Worm (Caenorhabditis elegans) whole organism, young adult: ENCODE data around the gene tbc-3.

Source experiments
- B0019.2 ChIP-seq: fragments of 200-800 bp; sonication (Bioruptor generic); conservative IDR thresholded peaks from 2 replicates; pipeline ENCODE4 v1.3.6; 2022; ENCODE audit warnings: missing genetic modification reagents, missing genetic modification characterization, missing compliant biosample characterization
- B0035.1 ChIP-seq: sonication (generic microtip); optimal IDR thresholded peaks from 2 replicates; lab custom pipeline; 2016; ENCODE audit warnings: missing genetic modification characterization, mild to moderate bottlenecking, missing compliant biosample characterization, missing genotype, missing genetic modification reagents
- B0261.1 ChIP-seq: sonication (generic microtip); optimal IDR thresholded peaks from 2 replicates; lab custom pipeline; 2016; ENCODE audit warnings: mild to moderate bottlenecking, missing genetic modification characterization, moderate library complexity, missing compliant biosample characterization
- C17E4.6 ChIP-seq: fragments of 200-800 bp; sonication (Bioruptor generic); IDR thresholded peaks from 2 replicates; pipeline ENCODE4 v1.3.6; 2022; ENCODE audit warnings: missing genetic modification reagents, missing genetic modification characterization, missing compliant biosample characterization
- D2030.7 ChIP-seq: fragments of 200-800 bp; sonication (Bioruptor generic); IDR thresholded peaks from 2 replicates; pipeline ENCODE4 v1.3.6; 2022; ENCODE audit warnings: missing genetic modification reagents, missing genetic modification characterization, missing compliant biosample characterization
- F37B4.10 ChIP-seq: fragments of 200-800 bp; sonication (Bioruptor generic); IDR thresholded peaks from 2 replicates; pipeline ENCODE4 v1.3.6; 2022; ENCODE audit warnings: missing genetic modification characterization, missing compliant biosample characterization
- F49E8.2 ChIP-seq: sonication (generic microtip); optimal IDR thresholded peaks from 3 replicates; lab custom pipeline; 2017; ENCODE audit warnings: missing genetic modification characterization, mild to moderate bottlenecking, missing compliant biosample characterization, antibody characterized with exemption, moderate library complexity; ENCODE audit not compliant: insufficient read depth
- F57A8.1 ChIP-seq: fragments of 200-800 bp; sonication (Bioruptor generic); optimal IDR thresholded peaks from 2 replicates; lab custom pipeline; 2018; ENCODE audit warnings: mild to moderate bottlenecking, missing genetic modification characterization, moderate library complexity, missing compliant biosample characterization
- T07F8.4 ChIP-seq: sonication (generic microtip); optimal IDR thresholded peaks from 2 replicates; lab custom pipeline; 2016; ENCODE audit warnings: mild to moderate bottlenecking, missing genetic modification characterization, moderate library complexity, missing compliant biosample characterization
- T26A5.8 ChIP-seq: sonication (generic microtip); optimal IDR thresholded peaks from 2 replicates; lab custom pipeline; 2016; ENCODE audit warnings: missing genetic modification characterization, missing compliant biosample characterization
- Y67H2A.10 ChIP-seq: fragments of 200-800 bp; sonication (Bioruptor generic); conservative IDR thresholded peaks from 2 replicates; pipeline ENCODE4 v1.3.6; 2022; ENCODE audit warnings: missing genetic modification reagents, missing genetic modification characterization, missing compliant biosample characterization
- aptf-3 ChIP-seq: fragments of 200-800 bp; sonication (Bioruptor generic); IDR thresholded peaks from 2 replicates; pipeline ENCODE4 v1.3.6; 2022; ENCODE audit warnings: missing genetic modification characterization, missing compliant biosample characterization
- athp-1 ChIP-seq: sonication (generic microtip); optimal IDR thresholded peaks from 2 replicates; lab custom pipeline; 2017; ENCODE audit warnings: mild to moderate bottlenecking, missing genetic modification characterization, missing compliant biosample characterization
- ceh-100 ChIP-seq: fragments of 200-800 bp; sonication (Bioruptor generic); IDR thresholded peaks from 2 replicates; pipeline ENCODE4 v1.3.6; 2022; ENCODE audit warnings: missing genetic modification reagents, missing genetic modification characterization, missing compliant biosample characterization
- chd-7 ChIP-seq: sonication (generic microtip); optimal IDR thresholded peaks from 2 replicates; lab custom pipeline; 2016; ENCODE audit warnings: mild to moderate bottlenecking, missing genetic modification characterization, moderate library complexity, missing compliant biosample characterization
- dox-1 ChIP-seq: fragments of 200-800 bp; sonication (Bioruptor generic); IDR thresholded peaks from 2 replicates; pipeline ENCODE4 v1.3.6; 2022; ENCODE audit warnings: missing genetic modification reagents, missing genetic modification characterization, missing compliant biosample characterization
- dpff-1 ChIP-seq: sonication (generic microtip); optimal IDR thresholded peaks from 2 replicates; lab custom pipeline; 2017; ENCODE audit warnings: mild to moderate bottlenecking, missing genetic modification characterization, missing compliant biosample characterization
- efl-1 ChIP-seq: fragments of 150-350 bp; optimal IDR thresholded peaks from 2 replicates; lab custom pipeline; 2014; ENCODE audit warnings: missing biosample characterization, missing genetic modification reagents, missing genetic modification characterization
- egrh-3 ChIP-seq: fragments of 200-800 bp; sonication (Bioruptor generic); IDR thresholded peaks from 2 replicates; pipeline ENCODE4 v1.3.6; 2022; ENCODE audit warnings: missing genetic modification reagents, missing genetic modification characterization, missing compliant biosample characterization
- ekl-4 ChIP-seq: fragments of 200-800 bp; sonication (Bioruptor generic); IDR thresholded peaks from 2 replicates; pipeline ENCODE4 v1.3.6; 2022; ENCODE audit warnings: missing genetic modification reagents, missing genetic modification characterization, missing compliant biosample characterization
- him-1 ChIP-seq: sonication (generic microtip); optimal IDR thresholded peaks from 2 replicates; lab custom pipeline; 2016; ENCODE audit warnings: missing genotype, missing genetic modification reagents, missing genetic modification characterization, missing compliant biosample characterization
- hlh-12 ChIP-seq: sonication (generic microtip); optimal IDR thresholded peaks from 2 replicates; lab custom pipeline; 2016; ENCODE audit warnings: missing genetic modification characterization, missing compliant biosample characterization
- lag-1 ChIP-seq: fragments of 200-800 bp; sonication (Bioruptor generic); IDR thresholded peaks from 2 replicates; pipeline ENCODE4 v1.3.6; 2022; ENCODE audit warnings: missing genetic modification reagents, missing genetic modification characterization, missing compliant biosample characterization
- let-526 ChIP-seq: fragments of 200-800 bp; sonication (Bioruptor generic); IDR thresholded peaks from 2 replicates; pipeline ENCODE4 v1.3.6; 2022; ENCODE audit warnings: missing genetic modification reagents, missing genetic modification characterization, missing compliant biosample characterization
- lin-26 ChIP-seq: fragments of 200-800 bp; sonication (Bioruptor generic); IDR thresholded peaks from 2 replicates; pipeline ENCODE4 v1.3.6; 2022; ENCODE audit warnings: missing genetic modification reagents, missing genetic modification characterization, missing compliant biosample characterization
- madf-10 ChIP-seq: sonication (generic microtip); optimal IDR thresholded peaks from 2 replicates; lab custom pipeline; 2016; ENCODE audit warnings: mild to moderate bottlenecking, missing genetic modification characterization, missing compliant biosample characterization
- nfya-2 ChIP-seq: fragments of 200-800 bp; sonication (Bioruptor generic); IDR thresholded peaks from 2 replicates; pipeline ENCODE4 v1.3.6; 2022; ENCODE audit warnings: missing genetic modification reagents, missing genetic modification characterization, missing compliant biosample characterization
- nhr-120 ChIP-seq: fragments of 200-800 bp; sonication (Bioruptor generic); IDR thresholded peaks from 2 replicates; pipeline ENCODE4 v1.3.6; 2022; ENCODE audit warnings: missing genetic modification characterization, missing compliant biosample characterization
- nhr-27 ChIP-seq: fragments of 200-800 bp; sonication (Bioruptor generic); optimal IDR thresholded peaks from 2 replicates; lab custom pipeline; 2018; ENCODE audit warnings: mild to moderate bottlenecking, missing genetic modification characterization, moderate library complexity, missing compliant biosample characterization
- nhr-90 ChIP-seq: sonication (generic microtip); optimal IDR thresholded peaks from 2 replicates; lab custom pipeline; 2016; ENCODE audit warnings: missing genotype, mild to moderate bottlenecking, missing genetic modification characterization, missing compliant biosample characterization
- pha-4 ChIP-seq: fragments of 150-350 bp; sonication (generic microtip); optimal IDR thresholded peaks from 2 replicates; lab custom pipeline; 2014; ENCODE audit warnings: missing biosample characterization, missing genetic modification reagents, missing genetic modification characterization
- rcor-1 ChIP-seq: fragments of 200-800 bp; sonication (Bioruptor generic); IDR thresholded peaks from 2 replicates; pipeline ENCODE4 v1.3.6; 2022; ENCODE audit warnings: missing genetic modification reagents, missing genetic modification characterization, missing compliant biosample characterization
- rec-8 ChIP-seq, 2 experiments: sonication (generic microtip); optimal IDR thresholded peaks; 2 replicates each; lab custom pipeline; 2016; ENCODE audit warnings: mild to moderate bottlenecking in 2 of 2, missing genetic modification characterization in 2 of 2, missing genetic modification reagents in 2 of 2, missing genotype in 2 of 2, missing biosample characterization in 1 of 2, missing compliant biosample characterization in 1 of 2, moderate library complexity in 1 of 2
- repo-1 ChIP-seq: sonication (generic microtip); optimal IDR thresholded peaks from 2 replicates; lab custom pipeline; 2017; ENCODE audit warnings: mild to moderate bottlenecking, missing genetic modification characterization, missing compliant biosample characterization
- snpc-1.3 ChIP-seq: sonication (generic microtip); optimal IDR thresholded peaks from 2 replicates; lab custom pipeline; 2017; ENCODE audit warnings: missing genetic modification characterization, mild to moderate bottlenecking, missing compliant biosample characterization, antibody characterized with exemption, moderate library complexity, missing genotype, missing genetic modification reagents; ENCODE audit not compliant: insufficient read depth
- sptf-2 ChIP-seq: fragments of 200-800 bp; sonication (Bioruptor generic); optimal IDR thresholded peaks from 2 replicates; lab custom pipeline; 2018; ENCODE audit warnings: mild to moderate bottlenecking, missing genetic modification characterization, missing compliant biosample characterization
- tbx-9 ChIP-seq: sonication (generic microtip); optimal IDR thresholded peaks from 2 replicates; lab custom pipeline; 2016; ENCODE audit warnings: borderline replicate concordance, missing genetic modification characterization, inconsistent platforms, missing compliant biosample characterization
- unc-130 ChIP-seq: sonication (generic microtip); optimal IDR thresholded peaks from 2 replicates; lab custom pipeline; 2016; ENCODE audit warnings: missing genetic modification reagents, missing genetic modification characterization, missing compliant biosample characterization
- ztf-26 ChIP-seq: sonication (generic microtip); optimal IDR thresholded peaks from 2 replicates; lab custom pipeline; 2017; ENCODE audit warnings: missing genetic modification characterization, missing compliant biosample characterization
- ztf-6 ChIP-seq: fragments of 200-800 bp; sonication (Bioruptor generic); IDR thresholded peaks from 2 replicates; pipeline ENCODE4 v1.3.6; 2022; ENCODE audit warnings: missing genetic modification reagents, missing genetic modification characterization, missing compliant biosample characterization

Gene tbc-3

ce11 chrIV:9916224-9916623 lies 17.4 kb downstream of the tbc-3 start, which contains the start of gene bed-3:
Gene bed-3 (plus strand): TSS chrIV:9916524.
- no peak for TF ChIP-seq nhr-90
- TF ChIP-seq C17E4.6 (GFP tag; lab: Robert Waterston, UW) = no peak
- TF ChIP-seq efl-1 (GFP tag; lab: Kevin White, UChicago) = no peak
- TF ChIP-seq B0261.1 (tag; lab: Kevin White, UChicago) = no peak
- TF ChIP-seq ceh-100 (GFP tag; lab: Robert Waterston, UW) = no peak
- TF ChIP-seq F49E8.2 (tag; lab: Kevin White, UChicago) = no peak
- no peak for TF ChIP-seq unc-130
- TF ChIP-seq lag-1 (GFP tag; lab: Robert Waterston, UW) = no peak
- no peak for TF ChIP-seq nfya-2 (GFP tag; lab: Robert Waterston, UW)
- TF ChIP-seq rec-8 (tag; optimal IDR thresholded peaks at IDR 0.05; lab: Kevin White, UChicago) = no peak
- TF ChIP-seq D2030.7 (GFP tag; lab: Robert Waterston, UW) = no peak
- TF ChIP-seq, all 124 proteins: peak for 0

ce11 chrIV:9918021-9918420 lies 19.2 kb downstream of the tbc-3 start:
- TF ChIP-seq lin-26 (no peak), aptf-3 (GFP tag; lab: Robert Waterston, UW) (no peak), nhr-27 (tag; lab: Kevin White, UChicago) (no peak), F57A8.1 (GFP tag; lab: Kevin White, UChicago) (no peak), ekl-4 (no peak), chd-7 (tag; lab: Kevin White, UChicago) (no peak), ztf-26 (no peak), sptf-2 (no peak), madf-10 (tag; lab: Kevin White, UChicago) (no peak), F37B4.10 (GFP tag; lab: Robert Waterston, UW) (no peak), dpff-1 (tag; lab: Kevin White, UChicago) (no peak), snpc-1.3 (tag; lab: Kevin White, UChicago) (no peak), T07F8.4 (tag; lab: Kevin White, UChicago) (no peak), Y67H2A.10 (GFP tag; lab: Robert Waterston, UW) (no peak), athp-1 (no peak), him-1 (tag; lab: Kevin White, UChicago) (no peak), let-526 (no peak), unc-130 (no peak), B0261.1 (tag; lab: Kevin White, UChicago) (no peak)

- no peak for TF ChIP-seq rcor-1 (GFP tag; lab: Robert Waterston, UW)
- no peak for TF ChIP-seq pha-4 (tag; lab: Kevin White, UChicago)
- no peak for TF ChIP-seq ztf-6 (GFP tag; lab: Robert Waterston, UW)
- TF ChIP-seq hlh-12 (tag; lab: Kevin White, UChicago) = no peak
- no peak for TF ChIP-seq dox-1 (GFP tag; lab: Robert Waterston, UW)
- TF ChIP-seq nhr-120 (GFP tag; lab: Robert Waterston, UW) = no peak
- no peak for TF ChIP-seq T26A5.8 (tag; lab: Kevin White, UChicago)
- TF ChIP-seq egrh-3 (GFP tag; lab: Robert Waterston, UW) = no peak
- no peak for TF ChIP-seq repo-1
- TF ChIP-seq tbx-9 (tag; lab: Kevin White, UChicago) = no peak
- TF ChIP-seq B0035.1 (tag; lab: Kevin White, UChicago) = no peak
- TF ChIP-seq B0019.2 (GFP tag; lab: Robert Waterston, UW) = no peak
- TF ChIP-seq let-526 = no peak
Measured at ce11 chrIV:9920426-9920825, 21.6 kb downstream of the tbc-3 start.
